Worm (Caenorhabditis elegans): ENCODE data around the gene C49C3.11.

DNA sequence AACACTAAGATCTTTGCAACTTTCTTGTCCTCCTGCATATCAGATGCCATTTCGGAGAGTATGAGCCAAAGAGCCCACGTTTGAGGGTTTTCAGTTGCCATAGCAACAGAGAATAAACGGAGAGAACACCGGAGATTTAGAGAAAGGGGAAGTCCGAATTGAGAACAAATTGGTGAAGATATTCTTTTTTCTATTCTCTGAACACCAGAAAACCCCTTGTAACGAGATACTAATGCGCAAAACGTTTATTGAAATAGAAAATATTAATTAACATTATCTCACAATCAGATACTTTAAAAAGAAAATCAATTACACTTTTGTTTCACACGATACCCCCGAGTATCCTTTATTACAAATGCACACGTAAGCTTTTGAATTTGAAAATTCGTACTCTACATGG, 41.6 kb upstream of the C49C3.11 start, which contains the start of gene ifta-2:
- TF ChIP-seq sdc-2 (tag; optimal IDR thresholded peaks at IDR 0.05) (no peak), nfya-1 (tag; optimal IDR thresholded peaks at IDR 0.05) (no peak), odd-2 (tag; optimal IDR thresholded peaks at IDR 0.05) (no peak), ceh-18 (tag; optimal IDR thresholded peaks at IDR 0.05) (no peak), rnt-1 (tag; optimal IDR thresholded peaks at IDR 0.05) (no peak), pqm-1 (tag; optimal IDR thresholded peaks at IDR 0.05) (no peak), syd-9 (tag; optimal IDR thresholded peaks at IDR 0.05) (no peak)
